Fruit fly (Drosophila melanogaster) whole organism: Measurements from ENCODE around the gene Hsp67Ba.

ENCODE experiments used
- CG8478 ChIP-seq: fragments of >200 bp; optimal IDR thresholded peaks from 2 replicates; lab custom pipeline; 2018; ENCODE audit warnings: inconsistent platforms
- Dll ChIP-seq: fragments of >200 bp; optimal IDR thresholded peaks from 2 replicates; lab custom pipeline; 2017
- EcR ChIP-seq, 2 experiments: fragments of >200 bp; optimal IDR thresholded peaks; 2 replicates each; lab custom pipeline; 2017; ENCODE audit warnings: missing biosample characterization in 2 of 2, missing genetic modification characterization in 2 of 2, missing genetic modification reagents in 2 of 2
- pan ChIP-seq: fragments of >200 bp; optimal IDR thresholded peaks from 2 replicates; lab custom pipeline; 2017
- psq ChIP-seq: fragments of >200 bp; optimal IDR thresholded peaks from 2 replicates; lab custom pipeline; 2017
- usp ChIP-seq: fragments of >200 bp; optimal IDR thresholded peaks from 2 replicates; lab custom pipeline; 2017; ENCODE audit warnings: missing biosample characterization, missing genetic modification characterization, mixed read lengths

Gene Hsp67Ba

DNA sequence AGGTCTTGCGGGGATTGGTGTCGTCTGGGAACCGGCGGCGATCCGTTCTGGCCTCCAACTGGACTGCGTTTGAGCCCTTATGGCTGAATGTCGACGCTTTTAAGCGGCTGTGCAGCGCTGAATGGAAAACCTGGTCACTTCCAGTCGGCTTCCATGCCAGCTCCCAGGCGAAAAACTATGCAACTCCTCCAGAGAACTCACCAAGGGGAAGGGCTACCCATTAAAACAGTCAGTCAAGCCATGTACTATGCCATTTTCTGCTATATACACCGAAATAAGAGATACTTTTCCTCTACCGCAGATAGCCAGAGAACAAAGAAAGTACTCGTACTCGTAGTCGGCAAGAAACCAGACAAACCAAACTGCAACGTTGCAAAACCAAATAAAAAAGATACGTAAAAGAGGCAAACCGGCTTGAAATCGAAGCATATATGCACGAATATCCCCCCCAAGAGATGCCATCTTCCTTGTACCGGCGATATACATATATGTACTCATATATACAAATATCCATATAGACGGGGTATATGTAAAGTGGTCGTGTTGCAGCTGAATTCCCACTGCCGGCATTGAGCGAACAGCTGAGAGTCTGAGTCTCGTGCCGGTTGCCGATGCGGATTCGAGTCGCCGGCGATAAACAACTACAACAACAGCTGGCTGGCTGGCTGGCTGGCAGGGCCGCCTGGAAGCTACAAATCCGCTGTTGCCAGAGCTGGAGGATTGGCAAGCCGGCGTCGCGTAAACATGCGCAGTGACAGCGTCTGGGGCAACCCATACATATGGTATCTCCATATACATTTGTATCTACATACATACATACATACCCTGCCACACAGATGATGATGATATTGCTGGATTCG, at the start of gene Hsp67Ba:
Gene Hsp67Ba (minus strand): TSS at position 51 of the 860 bp plus-strand sequence.
- TF ChIP-seq Dll (lab: Kevin White, UChicago) (peak; percentile 20), psq (no peak), CG8478 (no peak)

DNA sequence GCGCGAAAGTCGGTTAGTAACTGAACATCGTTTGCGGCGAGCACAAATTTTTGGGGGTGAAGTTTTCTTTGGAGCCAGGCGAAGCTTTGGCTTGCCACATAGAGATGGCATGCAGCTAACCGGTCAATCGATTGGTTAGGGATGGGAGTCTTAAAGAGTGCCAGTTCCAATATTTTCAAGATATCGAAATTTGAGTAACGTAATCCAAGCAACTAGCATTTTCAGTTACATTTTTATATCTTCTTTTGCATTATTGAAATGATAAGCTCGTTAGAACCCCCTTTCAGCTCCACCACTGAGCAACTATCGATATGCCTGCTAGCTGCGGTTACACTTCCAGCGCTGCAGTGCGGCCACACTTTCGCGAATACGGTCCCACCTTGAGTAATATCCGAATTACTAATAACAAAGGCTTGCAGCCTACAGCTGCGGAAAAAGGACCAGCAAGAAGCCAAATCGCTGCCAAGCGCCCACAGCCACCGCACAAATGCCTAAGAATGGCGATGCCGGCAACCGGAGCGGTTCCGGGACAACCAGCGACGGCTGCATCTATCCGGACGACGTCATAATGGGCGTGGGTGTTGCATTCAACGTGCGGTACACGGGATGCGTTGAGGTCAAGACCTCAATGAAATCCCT, 47.4 kb upstream of the Hsp67Ba start, which contains the start of the genes Atat and Shc:
Gene Atat (minus strand): TSS at position 103 of the 639 bp plus-strand sequence.
Gene Shc (plus strand): TSS at position 355 of the 639 bp plus-strand sequence.
- TF ChIP-seq EcR (GFP tag; optimal IDR thresholded peaks at IDR 0.05; lab: Kevin White, UChicago): no peak
- TF ChIP-seq psq: no peak
- TF ChIP-seq usp (GFP tag; lab: Kevin White, UChicago): no peak
- no peak for TF ChIP-seq Dll (lab: Kevin White, UChicago)
- TF ChIP-seq CG8478: no peak
- TF ChIP-seq pan: no peak

DNA sequence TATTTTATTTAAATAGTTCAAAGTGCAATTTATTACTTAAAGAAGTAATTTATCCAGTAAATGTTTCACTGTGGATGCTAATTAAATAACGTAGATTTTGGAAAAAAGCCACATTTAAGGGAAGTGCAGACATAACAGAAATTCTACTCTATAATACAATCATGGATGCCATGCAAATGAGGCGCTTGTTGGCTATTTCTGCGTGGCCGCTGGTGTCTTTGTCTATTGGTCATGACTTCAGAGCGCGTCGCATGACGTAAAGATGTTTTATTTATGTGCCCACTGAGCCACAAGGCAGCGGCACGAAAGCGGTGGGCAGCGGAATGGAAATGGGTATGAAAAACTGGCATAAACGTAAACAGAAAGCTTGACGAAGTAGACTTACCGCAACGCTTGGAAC, 46.5 kb upstream of the Hsp67Ba start:
- TF ChIP-seq pan (no peak), usp (GFP tag; lab: Kevin White, UChicago) (no peak), EcR (GFP tag; optimal IDR thresholded peaks at IDR 0.05; lab: Kevin White, UChicago) (no peak), Dll (lab: Kevin White, UChicago) (no peak), psq (no peak), CG8478 (no peak)

DNA sequence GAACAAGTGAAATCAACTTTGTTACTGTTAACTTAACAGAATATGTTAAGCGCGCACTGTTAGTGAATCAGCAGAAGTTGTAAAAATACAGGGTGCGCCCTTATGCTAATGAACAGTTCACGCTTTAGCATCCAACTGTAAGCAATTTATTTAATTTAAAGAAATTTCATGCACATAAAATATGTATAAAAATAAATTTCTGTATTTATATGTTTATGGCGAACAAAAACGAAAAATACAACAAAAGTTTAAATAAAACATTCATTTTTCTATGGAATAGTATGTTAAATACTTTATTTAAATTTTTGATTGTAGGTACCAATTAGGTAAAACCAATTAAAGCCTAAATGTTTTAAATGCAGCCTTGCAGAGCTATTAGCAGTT, 45.2 kb upstream of the Hsp67Ba start:
- TF ChIP-seq psq (no peak), EcR (GFP tag; optimal IDR thresholded peaks at IDR 0.05; lab: Kevin White, UChicago) (no peak), CG8478 (no peak), Dll (lab: Kevin White, UChicago) (no peak), usp (GFP tag; lab: Kevin White, UChicago) (no peak), pan (no peak)

DNA sequence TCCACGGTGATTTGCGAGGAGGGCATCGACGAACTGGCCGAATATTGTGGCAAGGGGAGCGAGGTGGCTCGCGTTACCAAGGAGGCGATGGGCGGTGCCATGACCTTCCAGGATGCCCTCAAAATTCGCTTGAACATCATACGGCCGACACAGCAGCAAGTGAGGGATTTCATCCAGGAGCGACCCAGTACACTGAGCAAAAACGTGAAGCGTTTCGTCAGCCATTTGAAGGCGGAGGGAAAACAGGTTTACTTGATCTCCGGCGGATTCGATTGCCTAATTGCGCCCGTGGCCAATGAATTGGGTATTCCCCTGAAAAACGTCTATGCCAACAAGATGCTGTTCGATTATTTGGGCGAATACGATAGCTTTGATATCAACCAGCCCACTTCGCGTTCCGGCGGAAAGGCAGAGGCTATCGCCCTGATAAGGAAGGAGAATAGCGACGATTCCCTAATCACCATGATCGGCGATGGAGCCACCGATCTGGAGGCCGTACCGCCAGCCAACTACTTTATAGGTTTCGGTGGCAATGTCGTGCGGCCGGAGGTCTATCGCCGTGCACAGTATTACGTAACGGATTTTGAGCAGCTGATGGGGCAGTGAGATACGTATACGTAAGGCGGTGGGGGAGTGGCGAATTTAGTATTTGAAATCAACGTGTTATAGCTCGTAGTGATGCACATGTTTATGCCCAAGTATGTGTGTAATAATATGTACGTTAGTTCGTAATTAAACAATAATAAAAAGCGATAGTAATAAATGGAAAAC, 44.6 kb upstream of the Hsp67Ba start:
- TF ChIP-seq Dll (lab: Kevin White, UChicago) (no peak), usp (GFP tag; lab: Kevin White, UChicago) (no peak), pan (no peak), CG8478 (no peak), EcR (GFP tag; optimal IDR thresholded peaks at IDR 0.05; lab: Kevin White, UChicago) (no peak), psq (no peak)

DNA sequence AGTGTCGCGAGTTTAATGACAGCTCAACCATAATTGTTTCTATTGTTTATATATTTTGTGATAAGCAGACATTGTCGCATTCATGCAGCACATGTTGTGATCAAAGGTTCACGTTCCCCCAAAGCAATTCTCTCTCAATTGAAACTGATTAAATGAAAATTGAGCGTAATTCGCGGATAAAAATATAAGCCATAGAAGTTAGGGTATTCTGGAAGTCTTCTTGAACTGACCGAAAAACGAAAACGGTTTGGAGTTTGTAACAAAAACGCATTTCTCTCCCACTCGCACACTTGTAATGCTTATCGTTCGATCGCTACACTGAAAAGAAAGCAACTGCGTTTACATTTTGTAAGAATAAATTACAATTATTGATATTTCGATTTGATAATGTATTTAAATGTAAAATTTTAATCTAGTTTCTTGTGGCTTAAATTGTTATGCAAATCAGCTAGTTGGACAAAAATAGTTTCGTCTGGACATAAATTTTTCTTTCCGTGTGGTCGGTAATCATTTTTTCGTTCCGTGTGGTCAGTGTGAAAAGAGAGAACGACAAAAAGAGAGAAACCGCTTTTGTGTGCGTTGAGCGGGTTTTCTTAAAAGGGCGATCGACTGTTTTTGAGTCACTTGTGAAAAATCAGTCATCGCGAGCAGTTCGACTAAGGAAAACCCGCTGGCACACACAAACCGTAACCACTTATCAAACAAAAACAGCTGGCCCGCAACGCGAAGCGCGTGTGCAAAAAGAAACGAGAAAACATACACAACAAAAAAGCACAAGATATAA, 43.5 kb upstream of the Hsp67Ba start, which contains the start of gene aay:
Gene aay (plus strand): TSS at position 618 of the 784 bp plus-strand sequence.
- TF ChIP-seq usp (GFP tag; lab: Kevin White, UChicago) (no peak), EcR (GFP tag; optimal IDR thresholded peaks at IDR 0.05; lab: Kevin White, UChicago) (no peak), psq (no peak)

DNA sequence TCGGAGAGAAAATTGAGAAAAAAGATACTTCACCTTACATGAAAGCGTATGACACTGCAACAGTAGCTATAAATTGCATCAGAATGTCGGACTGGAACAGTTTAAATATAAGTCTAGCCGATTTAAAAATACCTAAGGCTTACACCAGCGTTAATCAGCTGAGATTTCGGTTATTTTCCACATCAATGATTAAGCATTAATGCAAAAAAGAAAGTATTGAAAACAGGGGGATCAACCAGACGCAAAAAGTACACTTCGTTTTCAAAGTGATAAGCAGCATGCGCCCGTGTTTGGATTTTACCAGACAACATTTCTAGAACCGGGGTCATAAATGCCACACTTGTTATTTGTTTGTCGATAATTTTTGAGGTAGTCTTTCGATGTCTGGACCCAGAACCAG, 42.8 kb upstream of the Hsp67Ba start:
- TF ChIP-seq EcR (GFP tag; optimal IDR thresholded peaks at IDR 0.05; lab: Kevin White, UChicago) (no peak), usp (GFP tag; lab: Kevin White, UChicago) (no peak), CG8478 (no peak), psq (no peak), pan (no peak), Dll (lab: Kevin White, UChicago) (no peak)

DNA sequence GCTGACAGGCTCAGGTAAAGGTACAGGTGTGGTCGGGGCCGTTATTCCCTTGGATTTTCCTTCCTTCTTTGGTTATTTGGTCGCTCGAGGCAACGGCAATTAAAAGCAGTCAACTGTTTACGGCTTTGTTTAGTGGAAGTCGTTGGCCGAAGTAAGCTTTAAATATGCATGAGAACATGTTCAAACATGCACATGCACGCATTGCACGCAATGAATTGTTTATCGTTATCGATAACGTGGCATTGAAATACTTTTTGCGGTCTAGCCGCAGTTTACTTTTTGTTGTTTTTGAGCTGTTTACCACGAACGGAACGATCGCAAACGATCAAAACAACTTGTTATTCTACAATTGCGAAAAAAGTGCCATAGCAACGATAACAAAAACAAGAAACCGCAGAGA, 42.3 kb upstream of the Hsp67Ba start:
- TF ChIP-seq CG8478 (no peak), usp (GFP tag; lab: Kevin White, UChicago) (no peak), Dll (lab: Kevin White, UChicago) (no peak), EcR (GFP tag; optimal IDR thresholded peaks at IDR 0.05; lab: Kevin White, UChicago) (no peak), psq (no peak), pan (no peak)

DNA sequence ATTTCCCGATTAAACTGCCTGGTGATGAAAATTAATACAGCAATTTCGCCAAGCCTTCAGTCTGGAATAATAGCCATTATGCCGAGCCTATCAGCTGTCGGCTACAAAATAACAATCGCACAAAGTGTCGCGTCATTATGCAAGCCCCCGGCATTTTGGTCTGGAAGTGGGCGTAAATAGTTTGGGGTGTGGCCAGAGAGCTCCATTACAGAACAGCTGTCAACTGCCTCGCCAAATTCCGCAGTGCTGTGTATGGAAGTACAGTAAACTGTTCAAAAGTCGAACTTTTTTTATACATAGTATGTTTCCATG, 41.4 kb upstream of the Hsp67Ba start:
- TF ChIP-seq pan: no peak
- TF ChIP-seq usp (GFP tag; lab: Kevin White, UChicago): no peak
- no peak for TF ChIP-seq EcR (GFP tag; optimal IDR thresholded peaks at IDR 0.05; lab: Kevin White, UChicago)
- no peak for TF ChIP-seq CG8478
- TF ChIP-seq Dll (lab: Kevin White, UChicago): no peak
- TF ChIP-seq psq: no peak

DNA sequence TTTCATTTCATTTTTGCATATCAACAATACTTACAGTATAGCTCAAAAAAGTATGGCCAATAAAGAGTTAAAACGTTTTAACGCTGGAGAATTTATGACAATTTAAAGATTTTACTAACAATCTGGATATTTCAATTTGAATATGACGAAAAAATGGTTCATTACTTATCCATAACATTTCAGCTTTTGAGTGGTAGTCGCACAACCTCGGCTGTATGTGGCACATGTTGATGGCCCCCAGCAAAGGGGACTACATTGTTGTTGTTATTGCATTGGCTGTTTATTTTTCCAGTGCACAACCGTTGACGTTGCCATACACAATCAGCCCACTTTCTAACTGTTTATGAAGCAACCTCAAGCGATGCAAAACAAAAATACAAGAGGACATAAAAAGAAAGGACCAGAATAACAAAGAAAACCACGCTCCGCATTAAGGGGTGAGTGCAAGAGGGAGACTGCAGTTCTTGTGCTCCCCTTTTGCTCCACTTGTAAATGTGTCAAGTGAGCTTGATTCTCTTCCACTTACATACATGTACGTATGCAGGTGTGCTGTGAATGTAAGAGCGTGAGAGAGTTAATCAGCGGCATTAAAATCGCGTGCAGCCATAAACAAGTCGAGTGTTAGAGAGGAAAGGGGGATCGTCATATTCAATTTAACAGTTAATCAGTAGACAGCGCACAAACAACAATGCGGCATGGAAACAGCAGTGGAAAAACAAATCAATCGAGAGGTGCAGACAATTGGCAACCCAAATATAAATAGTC, 40.9 kb upstream of the Hsp67Ba start:
- TF ChIP-seq EcR (GFP tag; optimal IDR thresholded peaks at IDR 0.05; lab: Kevin White, UChicago) (no peak), CG8478 (no peak), pan (no peak), Dll (lab: Kevin White, UChicago) (no peak), usp (GFP tag; lab: Kevin White, UChicago) (no peak), psq (no peak)

DNA sequence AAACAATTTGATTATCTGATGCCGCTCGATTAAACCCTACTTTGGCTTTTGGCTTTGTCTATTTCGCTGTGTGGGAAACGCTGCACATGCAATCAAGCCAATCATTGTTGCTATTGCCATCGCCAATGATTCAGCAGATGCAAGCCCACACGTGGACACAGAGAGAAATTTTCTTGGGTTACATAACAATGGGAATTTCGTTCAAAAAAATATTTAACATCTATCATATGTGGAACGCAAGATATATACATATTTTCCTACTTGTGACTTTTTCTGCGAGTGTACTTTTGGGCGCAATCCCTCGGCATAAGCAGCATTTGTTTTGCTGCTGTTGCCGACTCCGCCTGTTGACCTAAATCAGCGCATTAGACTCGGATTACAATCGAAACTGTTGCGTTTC, 40.0 kb upstream of the Hsp67Ba start:
- TF ChIP-seq CG8478 (no peak), psq (no peak), Dll (lab: Kevin White, UChicago) (no peak), usp (GFP tag; lab: Kevin White, UChicago) (no peak), EcR (GFP tag; optimal IDR thresholded peaks at IDR 0.05; lab: Kevin White, UChicago) (no peak), pan (no peak)
